Worm (Caenorhabditis elegans): ENCODE data around the gene nhr-185.

DNA sequence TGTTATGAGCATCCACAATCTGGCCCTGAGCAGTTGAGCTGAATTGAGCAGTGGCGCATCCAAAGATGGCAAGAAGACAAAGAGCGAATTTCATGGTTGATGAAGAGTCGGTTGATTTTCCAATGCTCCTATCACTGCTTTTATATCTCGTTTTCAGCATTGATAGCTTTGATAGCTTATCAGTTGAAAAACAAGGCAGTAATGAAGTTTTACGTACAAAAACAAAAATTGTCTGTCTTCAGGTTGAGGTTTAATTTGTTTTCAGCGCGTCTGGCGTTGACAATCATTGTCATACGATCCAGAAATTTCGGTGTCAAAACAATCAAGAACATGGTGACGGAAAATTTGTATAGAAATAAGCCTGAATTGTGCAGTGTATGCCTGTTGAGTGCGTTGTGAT, 35.6 kb downstream of the nhr-185 start, which contains the start of gene scl-13:
- no peak for TF ChIP-seq med-1 (GFP tag; optimal IDR thresholded peaks at IDR 0.05; ENCODE audit: insufficient read depth)
- no peak for TF ChIP-seq ref-1 (GFP tag; conservative IDR thresholded peaks at IDR 0.05)
